Worm (Caenorhabditis elegans) whole organism, L1 larva: ENCODE results near the gene mdt-4.
"Not testable (repeated sequence)": the region's sequence is repeated elsewhere in the genome, so short reads cannot be mapped to it uniquely, and the experiment has no call there.

ENCODE experiments used
- C04F5.9 ChIP-seq: sonication (generic microtip); optimal IDR thresholded peaks from 2 replicates; lab custom pipeline; 2016; ENCODE audit warnings: missing genetic modification characterization, missing compliant biosample characterization
- Y116A8C.19 ChIP-seq: sonication (generic microtip); optimal IDR thresholded peaks from 2 replicates; lab custom pipeline; 2016; ENCODE audit warnings: missing compliant biosample characterization, missing genetic modification characterization, borderline replicate concordance
- aha-1 ChIP-seq: fragments of 150-350 bp; optimal IDR thresholded peaks from 2 replicates; lab custom pipeline; 2014; ENCODE audit warnings: missing biosample characterization, missing genetic modification characterization
- alr-1 ChIP-seq: fragments of 200-800 bp; sonication (Bioruptor generic); optimal IDR thresholded peaks from 2 replicates; lab custom pipeline; 2018; ENCODE audit warnings: borderline replicate concordance, mild to moderate bottlenecking, missing genetic modification characterization, missing compliant biosample characterization
- aly-2 ChIP-seq: fragments of 150-350 bp; optimal IDR thresholded peaks from 2 replicates; lab custom pipeline; 2014; ENCODE audit warnings: missing biosample characterization, missing genetic modification characterization
- blmp-1 ChIP-seq: fragments of 150-350 bp; optimal IDR thresholded peaks from 2 replicates; lab custom pipeline; 2014; ENCODE audit warnings: missing biosample characterization, missing genetic modification characterization
- dpl-1 ChIP-seq, 3 experiments: fragments of 150-350 bp in 2 of 3; sonication (generic microtip) in 1 of 3; optimal IDR thresholded peaks; 2 replicates each; lab custom pipeline; 2014 to 2017; ENCODE audit warnings: missing biosample characterization in 3 of 3, missing genetic modification characterization in 3 of 3, missing genetic modification reagents in 3 of 3
- dsc-1 ChIP-seq: sonication (generic microtip); optimal IDR thresholded peaks from 2 replicates; lab custom pipeline; 2016; ENCODE audit warnings: mild to moderate bottlenecking, missing genetic modification characterization, missing compliant biosample characterization
- efl-1 ChIP-seq, 4 experiments: fragments of 150-350 bp; optimal IDR thresholded peaks in 3 of 4; peaks in 1 of 4; 1 replicate in 1 of 4; 2 replicates in 3 of 4; lab custom pipeline; 2014; ENCODE audit warnings: missing biosample characterization in 2 of 4, missing genetic modification characterization in 2 of 4, missing genetic modification reagents in 2 of 4
- efl-3 ChIP-seq: fragments of 200-800 bp; sonication (Bioruptor generic); optimal IDR thresholded peaks from 2 replicates; lab custom pipeline; 2018; ENCODE audit warnings: mild to moderate bottlenecking, missing genetic modification characterization, missing compliant biosample characterization
- elt-2 ChIP-seq: sonication (generic microtip); optimal IDR thresholded peaks from 2 replicates; lab custom pipeline; 2016; ENCODE audit warnings: missing genetic modification characterization, mild to moderate bottlenecking, inconsistent platforms, missing compliant biosample characterization, missing genetic modification reagents
- elt-3 ChIP-seq, 6 experiments: fragments of 150-350 bp in 1 of 6; sonication (generic microtip); optimal IDR thresholded peaks; 2 replicates each; lab custom pipeline; 2017 to 2018; ENCODE audit warnings: missing biosample characterization in 6 of 6, missing genetic modification characterization in 6 of 6, inconsistent platforms in 1 of 6
- fkh-10 ChIP-seq: sonication (generic microtip); optimal IDR thresholded peaks from 2 replicates; lab custom pipeline; 2017; ENCODE audit warnings: missing biosample characterization, missing genetic modification reagents, missing genetic modification characterization
- fos-1 ChIP-seq: fragments of 150-350 bp; optimal IDR thresholded peaks from 2 replicates; lab custom pipeline; 2014; ENCODE audit warnings: missing biosample characterization, missing genetic modification characterization
- grh-1 ChIP-seq: fragments of 200-800 bp; sonication (Bioruptor generic); IDR thresholded peaks from 2 replicates; pipeline ENCODE4 v1.3.6; 2022; ENCODE audit warnings: missing genetic modification reagents, missing genetic modification characterization, missing compliant biosample characterization
- hlh-17 ChIP-seq: fragments of 200-800 bp; sonication (Bioruptor generic); optimal IDR thresholded peaks from 2 replicates; lab custom pipeline; 2018; ENCODE audit warnings: missing genetic modification characterization, mild to moderate bottlenecking, missing compliant biosample characterization, moderate library complexity, borderline replicate concordance
- hlh-4 ChIP-seq: sonication (generic microtip); optimal IDR thresholded peaks from 2 replicates; lab custom pipeline; 2016; ENCODE audit warnings: mild to moderate bottlenecking, missing genetic modification characterization, missing compliant biosample characterization
- irx-1 ChIP-seq: sonication (generic microtip); optimal IDR thresholded peaks from 2 replicates; lab custom pipeline; 2016; ENCODE audit warnings: missing genetic modification characterization, missing compliant biosample characterization
- isw-1 ChIP-seq: fragments of 200-800 bp; sonication (Bioruptor generic); IDR thresholded peaks from 2 replicates; pipeline ENCODE4 v1.3.6; 2022; ENCODE audit warnings: missing genetic modification characterization, missing compliant biosample characterization
- jun-1 ChIP-seq: fragments of 150-350 bp; optimal IDR thresholded peaks from 2 replicates; lab custom pipeline; 2014; ENCODE audit warnings: missing biosample characterization, missing genetic modification reagents, missing genetic modification characterization
- lin-13 ChIP-seq: fragments of 150-350 bp; optimal IDR thresholded peaks from 2 replicates; lab custom pipeline; 2014; ENCODE audit warnings: missing biosample characterization, missing genetic modification reagents, missing genetic modification characterization
- lin-14 ChIP-seq: fragments of 200-800 bp; sonication (Bioruptor generic); optimal IDR thresholded peaks from 2 replicates; lab custom pipeline; 2018; ENCODE audit warnings: mild to moderate bottlenecking, missing genetic modification characterization, moderate library complexity, missing compliant biosample characterization
- lin-35 ChIP-seq, 2 experiments: fragments of 150-350 bp; optimal IDR thresholded peaks; 2 replicates each; lab custom pipeline; 2014; ENCODE audit warnings: missing biosample characterization in 2 of 2, missing genetic modification characterization in 2 of 2, missing genetic modification reagents in 2 of 2
- lir-3 ChIP-seq: sonication (generic microtip); optimal IDR thresholded peaks from 2 replicates; lab custom pipeline; 2016; ENCODE audit warnings: mild to moderate bottlenecking, missing genetic modification characterization, moderate library complexity, missing compliant biosample characterization; ENCODE audit not compliant: poor library complexity
- lsy-2 ChIP-seq, 2 experiments: fragments of 150-350 bp; optimal IDR thresholded peaks; 2 replicates each; lab custom pipeline; 2014; ENCODE audit warnings: missing biosample characterization in 2 of 2, missing genetic modification characterization in 2 of 2
- mab-9 ChIP-seq: fragments of 200-800 bp; sonication (Bioruptor generic); IDR thresholded peaks from 2 replicates; pipeline ENCODE4 v1.3.6; 2022; ENCODE audit warnings: missing genetic modification reagents, missing genetic modification characterization, missing compliant biosample characterization
- mdl-1 ChIP-seq, 2 experiments: fragments of 150-350 bp; optimal IDR thresholded peaks; 2 replicates each; lab custom pipeline; 2014 to 2017; ENCODE audit warnings: missing biosample characterization in 2 of 2, missing genetic modification characterization in 2 of 2, inconsistent platforms in 1 of 2
- mep-1 ChIP-seq: fragments of 150-350 bp; optimal IDR thresholded peaks from 2 replicates; lab custom pipeline; 2014; ENCODE audit warnings: missing biosample characterization, missing genetic modification characterization
- nhr-11 ChIP-seq: fragments of 150-350 bp; optimal IDR thresholded peaks from 2 replicates; lab custom pipeline; 2014; ENCODE audit warnings: missing biosample characterization, missing genetic modification characterization
- nhr-20 ChIP-seq: sonication (generic microtip); optimal IDR thresholded peaks from 2 replicates; lab custom pipeline; 2016; ENCODE audit warnings: mild to moderate bottlenecking, missing genetic modification characterization, missing compliant biosample characterization
- nhr-76 ChIP-seq: sonication (generic microtip); optimal IDR thresholded peaks from 2 replicates; lab custom pipeline; 2017; ENCODE audit warnings: missing biosample characterization, missing genetic modification characterization
- nhr-84 ChIP-seq: sonication (generic microtip); optimal IDR thresholded peaks from 2 replicates; lab custom pipeline; 2017; ENCODE audit warnings: missing biosample characterization, missing genetic modification characterization
- nhr-85 ChIP-seq: sonication (generic microtip); peaks from one replicate; lab custom pipeline; 2016; ENCODE audit warnings: missing genetic modification characterization, inconsistent platforms, missing compliant biosample characterization
- pqm-1 ChIP-seq: sonication (generic microtip); optimal IDR thresholded peaks from 3 replicates; lab custom pipeline; 2017; ENCODE audit warnings: missing biosample characterization, missing genetic modification characterization
- rnt-1 ChIP-seq: sonication (generic microtip); optimal IDR thresholded peaks from 2 replicates; lab custom pipeline; 2016; ENCODE audit warnings: mild to moderate bottlenecking, missing genetic modification characterization, moderate library complexity, missing compliant biosample characterization
- skn-1 ChIP-seq: fragments of 150-350 bp; optimal IDR thresholded peaks from 2 replicates; lab custom pipeline; 2014; ENCODE audit warnings: missing biosample characterization, missing genetic modification characterization
- snpc-4 ChIP-seq: fragments of 150-350 bp; optimal IDR thresholded peaks from 2 replicates; lab custom pipeline; 2014; ENCODE audit warnings: missing biosample characterization, missing genetic modification characterization
- snu-23 ChIP-seq: sonication (generic microtip); optimal IDR thresholded peaks from 2 replicates; lab custom pipeline; 2016; ENCODE audit warnings: missing genetic modification characterization, missing compliant biosample characterization
- sox-4 ChIP-seq: sonication (generic microtip); optimal IDR thresholded peaks from 2 replicates; lab custom pipeline; 2016; ENCODE audit warnings: missing genetic modification characterization, missing compliant biosample characterization
- sptf-1 ChIP-seq: fragments of 150-350 bp; optimal IDR thresholded peaks from 2 replicates; lab custom pipeline; 2014; ENCODE audit warnings: missing biosample characterization, missing genetic modification characterization
- tbx-2 ChIP-seq: sonication (generic microtip); optimal IDR thresholded peaks from 2 replicates; lab custom pipeline; 2016; ENCODE audit warnings: missing genetic modification characterization, missing compliant biosample characterization
- unc-30 ChIP-seq: sonication (generic microtip); optimal IDR thresholded peaks from 2 replicates; lab custom pipeline; 2017; ENCODE audit warnings: missing biosample characterization, missing genetic modification characterization
- unc-86 ChIP-seq: sonication (generic microtip); optimal IDR thresholded peaks from 2 replicates; lab custom pipeline; 2016; ENCODE audit warnings: missing genetic modification characterization, missing compliant biosample characterization
- unc-98 ChIP-seq: fragments of 200-800 bp; sonication (Bioruptor generic); IDR thresholded peaks from 2 replicates; pipeline ENCODE4 v1.3.6; 2022; ENCODE audit warnings: missing genetic modification characterization, missing compliant biosample characterization
- zag-1 ChIP-seq: fragments of 150-350 bp; optimal IDR thresholded peaks from 2 replicates; lab custom pipeline; 2014; ENCODE audit warnings: missing biosample characterization, missing genetic modification characterization
- zip-4 ChIP-seq: fragments of 200-800 bp; sonication (Bioruptor generic); optimal IDR thresholded peaks from 2 replicates; lab custom pipeline; 2018; ENCODE audit warnings: mild to moderate bottlenecking, missing genetic modification characterization, moderate library complexity, missing compliant biosample characterization
- ztf-4 ChIP-seq: fragments of 150-350 bp; optimal IDR thresholded peaks from 2 replicates; lab custom pipeline; 2014; ENCODE audit warnings: missing biosample characterization, missing genetic modification characterization

mdt-4 gene

ce11 chrII:4916462-4916861, 27.3 kb downstream of the mdt-4 start, which contains the start of gene msp-31:
msp-31 (minus strand) TSS chrII:4916562.
- TF ChIP-seq lsy-2 (tag; optimal IDR thresholded peaks at IDR 0.05; lab: Kevin White, UChicago); nhr-20 (tag; lab: Kevin White, UChicago); sptf-1 (tag; lab: Kevin White, UChicago): not testable (repeated sequence)

- TF ChIP-seq fkh-10 (GFP tag; lab: Kevin White, UChicago) (no peak), aha-1 (tag; lab: Kevin White, UChicago) (no peak), nhr-85 (tag; lab: Kevin White, UChicago) (peak; percentile 71), efl-1 (optimal IDR thresholded peaks at IDR 0.05; lab: Kevin White, UChicago) (no peak), efl-1 (GFP tag; optimal IDR thresholded peaks at IDR 0.05 in 1 of 2; lab: Kevin White, UChicago) (peak in 1 of 2 experiments; percentile 63)
Observed at ce11 chrII:4915572-4915971, 28.2 kb downstream of the mdt-4 start.

ce11 chrII:4914214-4914613, 29.5 kb downstream of the mdt-4 start, which contains the start of gene R05F9.11:
R05F9.11 (minus strand) TSS chrII:4914218.
- TF ChIP-seq dpl-1 (GFP tag; optimal IDR thresholded peaks at IDR 0.05; lab: Kevin White, UChicago), result no peak
- no peak for TF ChIP-seq mdl-1 (tag; optimal IDR thresholded peaks at IDR 0.05; lab: Kevin White, UChicago)
- TF ChIP-seq elt-2 (tag; lab: Kevin White, UChicago), result no peak
- no peak for TF ChIP-seq irx-1 (tag; lab: Kevin White, UChicago)
- no peak for TF ChIP-seq zag-1 (tag; lab: Kevin White, UChicago)
- no peak for TF ChIP-seq mab-9 (GFP tag; lab: Robert Waterston, UW)
- no peak for TF ChIP-seq fos-1
- TF ChIP-seq hlh-4 (tag; lab: Kevin White, UChicago), result no peak
- no peak for TF ChIP-seq unc-30
- TF ChIP-seq C04F5.9, result no peak
- no peak for TF ChIP-seq snpc-4 (tag; lab: Kevin White, UChicago)
- no peak for TF ChIP-seq ztf-4
- TF ChIP-seq lin-35 (GFP tag; optimal IDR thresholded peaks at IDR 0.05; lab: Kevin White, UChicago), result no peak
- no peak for TF ChIP-seq unc-86 (tag; lab: Kevin White, UChicago)
- TF ChIP-seq nhr-85 (tag; lab: Kevin White, UChicago), result no peak

- TF ChIP-seq isw-1 (no peak), lin-13 (GFP tag; lab: Kevin White, UChicago) (no peak), skn-1 (tag; lab: Kevin White, UChicago) (peak; percentile 97), pqm-1 (no peak), snu-23 (peak; percentile 14), Y116A8C.19 (tag; lab: Kevin White, UChicago) (no peak), mep-1 (tag; lab: Kevin White, UChicago) (peak; percentile 19), unc-98 (GFP tag; lab: Robert Waterston, UW) (no peak), efl-1 (optimal IDR thresholded peaks at IDR 0.05; lab: Kevin White, UChicago) (peak; percentile 11 to 20), efl-1 (GFP tag; optimal IDR thresholded peaks at IDR 0.05 in 1 of 2; lab: Kevin White, UChicago) (peak in 1 of 2 experiments; percentile 86), sox-4 (no peak), aly-2 (no peak), mdl-1 (tag; optimal IDR thresholded peaks at IDR 0.05; lab: Kevin White, UChicago) (no peak), nhr-84 (tag; lab: Kevin White, UChicago) (no peak), alr-1 (no peak), rnt-1 (tag; lab: Kevin White, UChicago) (peak; percentile 42), efl-3 (GFP tag; lab: Kevin White, UChicago) (no peak), dsc-1 (tag; lab: Kevin White, UChicago) (no peak), zip-4 (no peak), hlh-17 (no peak), unc-30 (no peak), nhr-11 (tag; lab: Kevin White, UChicago) (no peak), tbx-2 (tag; lab: Kevin White, UChicago) (peak; percentile 27), zag-1 (tag; lab: Kevin White, UChicago) (no peak), blmp-1 (tag; lab: Kevin White, UChicago) (peak; percentile 9), grh-1 (no peak), jun-1 (tag; lab: Kevin White, UChicago) (no peak), nhr-76 (tag; lab: Kevin White, UChicago) (no peak), ztf-4 (no peak), lir-3 (tag; lab: Kevin White, UChicago) (no peak), lin-14 (GFP tag; lab: Kevin White, UChicago) (peak; percentile 77), elt-3 (tag; optimal IDR thresholded peaks at IDR 0.05; lab: Kevin White, UChicago) (peak in 1 of 6 experiments; percentile 7)
Observed at ce11 chrII:4908160-4908559, 35.6 kb downstream of the mdt-4 start.
